Worm (Caenorhabditis elegans) whole organism, L3 larva: ENCODE data around the gene C39B10.4.

Experiments
- R02D3.7 ChIP-seq: fragments of 150-350 bp; optimal IDR thresholded peaks from 2 replicates; lab custom pipeline; 2014; ENCODE audit warnings: missing biosample characterization, missing genetic modification characterization
- ZK546.5 ChIP-seq: sonication (generic microtip); optimal IDR thresholded peaks from 2 replicates; lab custom pipeline; 2017; ENCODE audit warnings: missing biosample characterization, missing genetic modification characterization
- aly-2 ChIP-seq: fragments of 150-350 bp; optimal IDR thresholded peaks from 2 replicates; lab custom pipeline; 2014; ENCODE audit warnings: missing biosample characterization, missing genetic modification characterization
- ceh-16 ChIP-seq: sonication (generic microtip); optimal IDR thresholded peaks from 2 replicates; lab custom pipeline; 2017; ENCODE audit warnings: missing biosample characterization, missing genetic modification characterization
- ceh-28 ChIP-seq: fragments of 150-350 bp; optimal IDR thresholded peaks from 2 replicates; lab custom pipeline; 2014; ENCODE audit warnings: missing biosample characterization, missing genetic modification reagents, missing genetic modification characterization
- ceh-82 ChIP-seq: fragments of 150-350 bp; optimal IDR thresholded peaks from 2 replicates; lab custom pipeline; 2014; ENCODE audit warnings: missing biosample characterization, missing genetic modification characterization
- ceh-9 ChIP-seq: sonication (generic microtip); optimal IDR thresholded peaks from 2 replicates; lab custom pipeline; 2018; ENCODE audit warnings: missing biosample characterization, missing genetic modification characterization
- egl-27 ChIP-seq: sonication (generic microtip); optimal IDR thresholded peaks from 4 replicates; lab custom pipeline; 2017; ENCODE audit warnings: missing biosample characterization, missing genetic modification reagents, missing genetic modification characterization
- egl-5 ChIP-seq: fragments of 150-350 bp; optimal IDR thresholded peaks from 2 replicates; lab custom pipeline; 2017; ENCODE audit warnings: missing biosample characterization, missing genetic modification reagents, missing genetic modification characterization, inconsistent platforms
- elt-1 ChIP-seq: fragments of 150-350 bp; optimal IDR thresholded peaks from 2 replicates; lab custom pipeline; 2014; ENCODE audit warnings: missing biosample characterization, missing genetic modification characterization
- elt-2 ChIP-seq: sonication (generic microtip); optimal IDR thresholded peaks from 2 replicates; lab custom pipeline; 2016; ENCODE audit warnings: missing genetic modification reagents, mild to moderate bottlenecking, missing genetic modification characterization, missing compliant biosample characterization
- elt-3 ChIP-seq, 3 experiments: fragments of 150-350 bp in 1 of 3; sonication (generic microtip) in 2 of 3; optimal IDR thresholded peaks; 2 replicates in 2 of 3; 4 replicates in 1 of 3; lab custom pipeline; 2014 to 2017; ENCODE audit warnings: missing biosample characterization in 3 of 3, missing genetic modification characterization in 3 of 3
- fkh-10 ChIP-seq: sonication (generic microtip); optimal IDR thresholded peaks from 2 replicates; lab custom pipeline; 2017; ENCODE audit warnings: missing biosample characterization, missing genetic modification reagents, missing genetic modification characterization
- fkh-2 ChIP-seq: fragments of 150-350 bp; optimal IDR thresholded peaks from 2 replicates; lab custom pipeline; 2014; ENCODE audit warnings: missing biosample characterization, missing genetic modification reagents, missing genetic modification characterization
- fos-1 ChIP-seq: fragments of 150-350 bp; optimal IDR thresholded peaks from 2 replicates; lab custom pipeline; 2014; ENCODE audit warnings: missing biosample characterization, missing genetic modification characterization
- lin-15B ChIP-seq: fragments of 150-350 bp; optimal IDR thresholded peaks from 2 replicates; lab custom pipeline; 2014; ENCODE audit warnings: missing biosample characterization, missing genetic modification characterization
- lin-39 ChIP-seq: fragments of 150-350 bp; optimal IDR thresholded peaks from 2 replicates; lab custom pipeline; 2018; ENCODE audit warnings: missing biosample characterization, missing genetic modification reagents, missing genetic modification characterization
- lsy-12 ChIP-seq: sonication (generic microtip); optimal IDR thresholded peaks from 2 replicates; lab custom pipeline; 2016; ENCODE audit warnings: mild to moderate bottlenecking, missing genetic modification characterization, missing compliant biosample characterization
- mdl-1 ChIP-seq: fragments of 150-350 bp; optimal IDR thresholded peaks from 2 replicates; lab custom pipeline; 2014; ENCODE audit warnings: missing biosample characterization, missing genetic modification characterization
- mml-1 ChIP-seq: fragments of 150-350 bp; sonication (generic microtip); optimal IDR thresholded peaks from 3 replicates; lab custom pipeline; 2014; ENCODE audit warnings: missing biosample characterization, missing genetic modification characterization
- nfya-1 ChIP-seq: sonication (generic microtip); optimal IDR thresholded peaks from 2 replicates; lab custom pipeline; 2017; ENCODE audit warnings: missing genetic modification characterization, mild to moderate bottlenecking, missing compliant biosample characterization, antibody characterized with exemption, moderate library complexity; ENCODE audit not compliant: insufficient read depth
- nhr-11 ChIP-seq: fragments of 150-350 bp; optimal IDR thresholded peaks from 2 replicates; lab custom pipeline; 2014; ENCODE audit warnings: missing biosample characterization, missing genetic modification characterization
- nhr-12 ChIP-seq: fragments of 150-350 bp; optimal IDR thresholded peaks from 2 replicates; lab custom pipeline; 2014; ENCODE audit warnings: missing biosample characterization, missing genetic modification characterization
- nhr-23 ChIP-seq: fragments of 150-350 bp; optimal IDR thresholded peaks from 2 replicates; lab custom pipeline; 2014; ENCODE audit warnings: missing biosample characterization, missing genetic modification reagents, missing genetic modification characterization
- nhr-25 ChIP-seq: sonication (generic microtip); optimal IDR thresholded peaks from 2 replicates; lab custom pipeline; 2017; ENCODE audit warnings: missing biosample characterization, missing genetic modification characterization
- nhr-28 ChIP-seq: fragments of 150-350 bp; optimal IDR thresholded peaks from 2 replicates; lab custom pipeline; 2014; ENCODE audit warnings: missing biosample characterization, missing genetic modification characterization
- nhr-67 ChIP-seq: fragments of 150-350 bp; optimal IDR thresholded peaks from 2 replicates; lab custom pipeline; 2014; ENCODE audit warnings: missing biosample characterization, missing genetic modification characterization
- nhr-76 ChIP-seq: fragments of 150-350 bp; sonication (generic microtip); optimal IDR thresholded peaks from 5 replicates; lab custom pipeline; 2014; ENCODE audit warnings: missing biosample characterization, missing genetic modification characterization
- nhr-77 ChIP-seq: fragments of 150-350 bp; optimal IDR thresholded peaks from 2 replicates; lab custom pipeline; 2014; ENCODE audit warnings: missing biosample characterization, missing genetic modification characterization
- pha-4 ChIP-seq: fragments of 150-350 bp; optimal IDR thresholded peaks from 2 replicates; lab custom pipeline; 2014; ENCODE audit warnings: missing biosample characterization, missing genetic modification reagents, missing genetic modification characterization
- pqm-1 ChIP-seq: fragments of 150-350 bp; optimal IDR thresholded peaks from 2 replicates; lab custom pipeline; 2017; ENCODE audit warnings: missing biosample characterization, missing genetic modification characterization, inconsistent platforms
- tbx-2 ChIP-seq: sonication (generic microtip); optimal IDR thresholded peaks from 2 replicates; lab custom pipeline; 2016; ENCODE audit warnings: mild to moderate bottlenecking, missing genetic modification characterization, missing compliant biosample characterization
- unc-39 ChIP-seq: sonication (generic microtip); optimal IDR thresholded peaks from 4 replicates; lab custom pipeline; 2017; ENCODE audit warnings: missing biosample characterization, missing genetic modification characterization
- unc-62 ChIP-seq: fragments of 150-350 bp; sonication (generic microtip); optimal IDR thresholded peaks from 4 replicates; lab custom pipeline; 2014; ENCODE audit warnings: missing biosample characterization, missing genetic modification reagents, missing genetic modification characterization
- zag-1 ChIP-seq: fragments of 150-350 bp; optimal IDR thresholded peaks from 2 replicates; lab custom pipeline; 2014; ENCODE audit warnings: missing biosample characterization, missing genetic modification characterization
- ztf-11 ChIP-seq: fragments of 150-350 bp; optimal IDR thresholded peaks from 2 replicates; lab custom pipeline; 2014; ENCODE audit warnings: missing biosample characterization, missing genetic modification characterization

The C39B10.4 gene

ce11 chrX:10419743-10420142 lies 25.1 kb upstream of the C39B10.4 start, which contains the start of gene cdk-11.2 (continued):
- TF ChIP-seq nhr-28 (no peak), tbx-2 (tag; lab: Kevin White, UChicago) (no peak), nhr-11 (tag; lab: Kevin White, UChicago) (no peak), lsy-12 (tag; lab: Kevin White, UChicago) (no peak), pha-4 (peak; percentile 78), elt-2 (tag; lab: Kevin White, UChicago) (peak; percentile 47), pqm-1 (peak; percentile 6), unc-62 (GFP tag; lab: Kevin White, UChicago) (no peak), egl-27 (no peak), ZK546.5 (tag; lab: Kevin White, UChicago) (no peak), ceh-16 (tag; lab: Kevin White, UChicago) (no peak)

- no peak for TF ChIP-seq ceh-9 (tag; lab: Kevin White, UChicago)
- TF ChIP-seq nhr-67 (tag; lab: Kevin White, UChicago), result no peak
Measured at ce11 chrX:10422714-10423113, 22.1 kb upstream of the C39B10.4 start.

ce11 chrX:10424744-10425143 lies 20.1 kb upstream of the C39B10.4 start:
- TF ChIP-seq unc-39 (no peak), mdl-1 (tag; lab: Kevin White, UChicago) (no peak), aly-2 (no peak), nhr-23 (tag; lab: Kevin White, UChicago) (no peak), nhr-76 (no peak), ztf-11 (no peak), lin-39 (no peak), elt-1 (tag; lab: Kevin White, UChicago) (no peak), ceh-9 (tag; lab: Kevin White, UChicago) (no peak), ZK546.5 (tag; lab: Kevin White, UChicago) (no peak), lsy-12 (tag; lab: Kevin White, UChicago) (no peak), nhr-77 (tag; lab: Kevin White, UChicago) (no peak), nhr-12 (no peak), nhr-25 (tag; lab: Kevin White, UChicago) (no peak), egl-5 (tag; lab: Kevin White, UChicago) (no peak), unc-62 (GFP tag; lab: Kevin White, UChicago) (no peak), nhr-67 (tag; lab: Kevin White, UChicago) (no peak)
- TF ChIP-seq, all 47 proteins: peak for 0

ce11 chrX:10428109-10428508 lies 16.7 kb upstream of the C39B10.4 start:
- TF ChIP-seq elt-3 (tag; optimal IDR thresholded peaks at IDR 0.05; lab: Kevin White, UChicago), result no peak
- no peak for TF ChIP-seq fos-1 (tag; lab: Kevin White, UChicago)
- no peak for TF ChIP-seq mml-1 (tag; lab: Kevin White, UChicago)
- no peak for TF ChIP-seq lin-15B (tag; lab: Kevin White, UChicago)
- TF ChIP-seq lsy-12 (tag; lab: Kevin White, UChicago), result no peak

- TF ChIP-seq fkh-10 (GFP tag; lab: Kevin White, UChicago), result no peak
- TF ChIP-seq lin-39, result no peak
- no peak for TF ChIP-seq ceh-28 (tag; lab: Kevin White, UChicago)
- no peak for TF ChIP-seq unc-62 (GFP tag; lab: Kevin White, UChicago)
- no peak for TF ChIP-seq R02D3.7
- TF ChIP-seq nhr-23 (tag; lab: Kevin White, UChicago), result no peak
- no peak for TF ChIP-seq ceh-82 (tag; lab: Kevin White, UChicago)
- no peak for TF ChIP-seq tbx-2 (tag; lab: Kevin White, UChicago)
- TF ChIP-seq nhr-12, result no peak
- no peak for TF ChIP-seq pqm-1
- TF ChIP-seq nfya-1, result no peak
- TF ChIP-seq mdl-1 (tag; lab: Kevin White, UChicago), result no peak
- no peak for TF ChIP-seq elt-3 (tag; optimal IDR thresholded peaks at IDR 0.05; lab: Kevin White, UChicago)
- no peak for TF ChIP-seq egl-5 (tag; lab: Kevin White, UChicago)
- no peak for TF ChIP-seq elt-1 (tag; lab: Kevin White, UChicago)
- TF ChIP-seq elt-2 (tag; lab: Kevin White, UChicago), result no peak
- no peak for TF ChIP-seq fkh-2
- no peak for TF ChIP-seq aly-2
- TF ChIP-seq zag-1 (tag; lab: Kevin White, UChicago), result no peak
Measured at ce11 chrX:10428557-10428956, 16.2 kb upstream of the C39B10.4 start, which contains the start of gene mig-15. Gene mig-15 (minus strand): TSS chrX:10428657.
